Worm (Caenorhabditis elegans): ENCODE data around the gene oac-38.

Gene oac-38

DNA sequence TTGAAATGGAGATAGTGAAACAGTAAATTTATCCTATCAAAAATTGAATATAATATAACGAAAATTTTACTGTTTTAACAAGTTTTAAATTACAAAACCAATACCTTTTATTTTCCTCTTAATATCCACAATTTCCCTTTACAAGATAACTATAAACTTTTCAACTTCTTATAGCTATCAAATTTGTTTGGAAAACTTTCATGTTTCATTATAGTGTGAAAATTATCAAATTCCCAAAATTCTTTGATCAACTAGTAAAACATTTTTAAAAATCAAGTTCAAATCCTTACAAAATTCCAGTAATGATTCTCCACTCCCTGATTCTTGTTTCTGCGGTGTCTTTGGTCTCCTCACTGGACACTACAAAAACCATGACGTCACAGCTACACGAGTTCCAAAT, 28.9 kb upstream of the oac-38 start, which contains the start of gene R05A10.1:
Gene R05A10.1 (plus strand): TSS at position 301 of the 400 bp plus-strand sequence.
- TF ChIP-seq egl-5 (tag; optimal IDR thresholded peaks at IDR 0.05): no peak
- no peak for TF ChIP-seq egl-27 (tag; optimal IDR thresholded peaks at IDR 0.05)
- no peak for TF ChIP-seq ceh-28 (tag; optimal IDR thresholded peaks at IDR 0.05)
- TF ChIP-seq unc-62 (GFP tag; optimal IDR thresholded peaks at IDR 0.05): no peak
- no peak for TF ChIP-seq mml-1 (tag; optimal IDR thresholded peaks at IDR 0.05)
- no peak for TF ChIP-seq nhr-237 (tag; optimal IDR thresholded peaks at IDR 0.05)
- no peak for TF ChIP-seq ztf-4 (tag; optimal IDR thresholded peaks at IDR 0.05)
- TF ChIP-seq tbx-2 (tag; optimal IDR thresholded peaks at IDR 0.05): no peak
- no peak for TF ChIP-seq nhr-76 (tag; optimal IDR thresholded peaks at IDR 0.05)
- no peak for TF ChIP-seq daf-12 (tag; optimal IDR thresholded peaks at IDR 0.05)
- TF ChIP-seq pqm-1 (tag; optimal IDR thresholded peaks at IDR 0.05): no peak
- no peak for TF ChIP-seq nhr-77 (tag; optimal IDR thresholded peaks at IDR 0.05)
- no peak for TF ChIP-seq nhr-12 (tag; optimal IDR thresholded peaks at IDR 0.05)
- TF ChIP-seq nfya-1 (tag; optimal IDR thresholded peaks at IDR 0.05; ENCODE audit: insufficient read depth): no peak
- TF ChIP-seq nhr-11 (tag; optimal IDR thresholded peaks at IDR 0.05): no peak
- no peak for TF ChIP-seq lin-15B (tag; optimal IDR thresholded peaks at IDR 0.05)
- TF ChIP-seq elt-3 (tag; optimal IDR thresholded peaks at IDR 0.05): no peak
- no peak for TF ChIP-seq mdl-1 (tag; optimal IDR thresholded peaks at IDR 0.05)
- TF ChIP-seq nhr-23 (tag; optimal IDR thresholded peaks at IDR 0.05): no peak
- no peak for TF ChIP-seq nhr-25 (tag; optimal IDR thresholded peaks at IDR 0.05)

- TF ChIP-seq egl-5 (tag; optimal IDR thresholded peaks at IDR 0.05) (no peak), snpc-4 (tag; optimal IDR thresholded peaks at IDR 0.05) (no peak), elt-3 (tag; optimal IDR thresholded peaks at IDR 0.05) (no peak)
Measured at ce11 chrIV:14177058-14177457, 23.9 kb upstream of the oac-38 start, which contains the start of gene R05A10.2. Gene R05A10.2, plus strand, starts transcription at chrIV:14177271.

DNA sequence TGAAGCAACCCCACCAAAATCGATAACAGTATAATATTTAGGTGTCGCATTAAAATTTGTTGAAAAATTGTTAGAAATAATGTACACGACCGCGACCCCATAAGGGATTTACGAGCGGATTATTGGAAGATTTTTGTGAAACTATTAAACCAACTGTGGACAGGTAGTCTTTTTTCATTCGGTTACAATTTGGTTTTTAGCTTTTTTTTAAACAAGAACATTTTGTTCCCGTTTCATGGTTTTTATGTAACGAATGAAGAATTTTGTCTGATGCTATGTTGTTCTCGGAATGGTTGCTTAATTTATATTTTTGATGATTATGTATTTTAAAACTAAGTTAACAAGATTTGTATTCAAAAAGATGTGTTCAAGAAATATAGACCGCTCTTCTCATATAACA, 23.2 kb upstream of the oac-38 start, which contains the start of gene R05A10.3:
Gene R05A10.3 (minus strand): TSS at position 101 of the 400 bp plus-strand sequence.
- TF ChIP-seq ceh-16 (tag; optimal IDR thresholded peaks at IDR 0.05) (no peak), egl-5 (tag; optimal IDR thresholded peaks at IDR 0.05) (no peak), nhr-76 (tag; optimal IDR thresholded peaks at IDR 0.05) (no peak)

DNA sequence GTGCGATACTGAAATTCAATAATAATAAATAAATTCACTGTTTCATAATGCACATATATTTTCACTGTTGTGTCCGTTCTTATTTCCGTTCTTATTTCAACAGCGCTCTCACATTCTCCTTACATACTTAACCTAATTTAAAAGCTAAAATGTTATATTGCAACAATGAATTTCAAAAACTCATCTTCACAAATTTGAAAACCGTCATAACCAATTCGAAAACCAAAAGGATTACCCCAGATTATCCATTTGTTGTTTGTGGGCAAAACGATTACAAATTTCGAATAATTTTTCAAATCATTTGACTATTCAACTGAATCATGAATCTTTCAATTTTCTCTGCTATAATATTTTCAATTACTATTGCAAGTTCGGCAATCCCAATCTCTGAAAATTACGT, 19.0 kb upstream of the oac-38 start, which contains the start of gene R05A10.4:
Gene R05A10.4 (plus strand): TSS at position 301 of the 400 bp plus-strand sequence.
- TF ChIP-seq sea-2 (GFP tag; optimal IDR thresholded peaks at IDR 0.05) (no peak), ztf-11 (tag; optimal IDR thresholded peaks at IDR 0.05) (no peak), hmg-11 (tag; optimal IDR thresholded peaks at IDR 0.05) (no peak), nhr-76 (tag; optimal IDR thresholded peaks at IDR 0.05) (no peak), daf-12 (tag; optimal IDR thresholded peaks at IDR 0.05) (no peak), ceh-16 (tag; optimal IDR thresholded peaks at IDR 0.05) (no peak), nhr-43 (tag; optimal IDR thresholded peaks at IDR 0.05; ENCODE audit: poor library complexity, severe bottlenecking) (no peak), aly-2 (tag; optimal IDR thresholded peaks at IDR 0.05) (no peak), pqm-1 (tag; optimal IDR thresholded peaks at IDR 0.05) (no peak), nhr-67 (tag; optimal IDR thresholded peaks at IDR 0.05) (no peak), nhr-23 (tag; optimal IDR thresholded peaks at IDR 0.05) (no peak), lsy-12 (tag; optimal IDR thresholded peaks at IDR 0.05) (no peak), tbx-2 (tag; optimal IDR thresholded peaks at IDR 0.05) (no peak), egl-5 (tag; optimal IDR thresholded peaks at IDR 0.05) (no peak), jun-1 (tag; optimal IDR thresholded peaks at IDR 0.05) (no peak), mml-1 (tag; optimal IDR thresholded peaks at IDR 0.05) (no peak), pha-4 (tag; optimal IDR thresholded peaks at IDR 0.05) (no peak), unc-62 (GFP tag; optimal IDR thresholded peaks at IDR 0.05) (no peak), fos-1 (tag; optimal IDR thresholded peaks at IDR 0.05) (no peak)

- no peak for TF ChIP-seq nhr-77 (tag; optimal IDR thresholded peaks at IDR 0.05)
Measured at ce11 chrIV:14165476-14165875, 12.3 kb upstream of the oac-38 start, which contains the start of gene R05A10.6. Gene R05A10.6, plus strand, starts transcription at chrIV:14165776.

ce11 chrIV:14164109-14164508, 10.9 kb upstream of the oac-38 start:
- no peak for TF ChIP-seq ceh-16 (tag; optimal IDR thresholded peaks at IDR 0.05)
- no peak for TF ChIP-seq nhr-12 (tag; optimal IDR thresholded peaks at IDR 0.05)
- no peak for TF ChIP-seq nhr-11 (tag; optimal IDR thresholded peaks at IDR 0.05)
- no peak for TF ChIP-seq nhr-23 (tag; optimal IDR thresholded peaks at IDR 0.05)
- TF ChIP-seq nhr-237 (tag; optimal IDR thresholded peaks at IDR 0.05): no peak
- no peak for TF ChIP-seq zag-1 (tag; optimal IDR thresholded peaks at IDR 0.05)
- no peak for TF ChIP-seq mml-1 (tag; optimal IDR thresholded peaks at IDR 0.05)
- no peak for TF ChIP-seq nhr-77 (tag; optimal IDR thresholded peaks at IDR 0.05)
- no peak for TF ChIP-seq jun-1 (tag; optimal IDR thresholded peaks at IDR 0.05)
- no peak for TF ChIP-seq ztf-4 (tag; optimal IDR thresholded peaks at IDR 0.05)
- TF ChIP-seq eor-1 (tag; optimal IDR thresholded peaks at IDR 0.05): no peak
- no peak for TF ChIP-seq nfya-1 (tag; optimal IDR thresholded peaks at IDR 0.05; ENCODE audit: insufficient read depth)
- TF ChIP-seq pqm-1 (tag; optimal IDR thresholded peaks at IDR 0.05): no peak

Data from whole organism, L3 larva.